Worm (Caenorhabditis elegans): ENCODE data around the gene grd-4.

grd-4 gene

DNA sequence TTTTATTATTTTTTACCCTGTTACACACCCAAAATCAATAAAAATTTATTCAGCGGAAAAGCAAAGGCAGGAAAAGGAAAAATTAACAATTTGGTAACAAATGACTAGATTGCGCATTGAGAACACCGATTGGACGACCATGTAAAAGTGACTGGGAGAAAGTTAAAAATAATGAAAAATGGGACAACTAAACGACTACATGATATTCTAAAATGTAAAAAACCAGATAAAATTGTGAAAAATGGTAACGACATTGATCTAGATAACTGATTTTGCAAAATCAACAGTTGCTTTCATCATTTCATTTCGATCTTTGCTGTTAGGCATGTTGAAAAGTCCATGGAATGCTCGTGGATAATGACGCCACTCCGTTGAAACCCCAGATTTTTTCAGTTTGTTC is 41.2 kb upstream of the grd-4 start:
- TF ChIP-seq mel-28 (tag; optimal IDR thresholded peaks at IDR 0.05; ENCODE audit: borderline replicate concordance) (no peak), gei-17 (GFP tag; optimal IDR thresholded peaks at IDR 0.05) (no peak), ztf-28 (GFP tag; IDR thresholded peaks at IDR 0.05) (no peak), egl-44 (GFP tag; IDR thresholded peaks at IDR 0.05) (no peak), cebp-1 (GFP tag; IDR thresholded peaks at IDR 0.05) (no peak), cebp-1 (tag; optimal IDR thresholded peaks at IDR 0.05) (no peak), F57C9.4 (tag; optimal IDR thresholded peaks at IDR 0.05) (no peak), dpl-1 (GFP tag; optimal IDR thresholded peaks at IDR 0.05) (no peak), akir-1 (GFP tag; optimal IDR thresholded peaks at IDR 0.05) (no peak), F33H1.4 (GFP tag; IDR thresholded peaks at IDR 0.05) (no peak), sptf-2 (GFP tag; optimal IDR thresholded peaks at IDR 0.05) (no peak), Y56A3A.18 (GFP tag; IDR thresholded peaks at IDR 0.05) (no peak), madf-6 (GFP tag; IDR thresholded peaks at IDR 0.05) (no peak), B0261.1 (tag; optimal IDR thresholded peaks at IDR 0.05) (no peak), B0035.1 (tag; optimal IDR thresholded peaks at IDR 0.05) (no peak), sdz-38 (tag; optimal IDR thresholded peaks at IDR 0.05) (no peak), tbx-9 (tag; optimal IDR thresholded peaks at IDR 0.05; ENCODE audit: borderline replicate concordance) (no peak), ama-1 (optimal IDR thresholded peaks at IDR 0.05) (no peak), ama-1 (GFP tag; optimal IDR thresholded peaks at IDR 0.05) (no peak), F39B2.1 (GFP tag; IDR thresholded peaks at IDR 0.05) (no peak)

DNA sequence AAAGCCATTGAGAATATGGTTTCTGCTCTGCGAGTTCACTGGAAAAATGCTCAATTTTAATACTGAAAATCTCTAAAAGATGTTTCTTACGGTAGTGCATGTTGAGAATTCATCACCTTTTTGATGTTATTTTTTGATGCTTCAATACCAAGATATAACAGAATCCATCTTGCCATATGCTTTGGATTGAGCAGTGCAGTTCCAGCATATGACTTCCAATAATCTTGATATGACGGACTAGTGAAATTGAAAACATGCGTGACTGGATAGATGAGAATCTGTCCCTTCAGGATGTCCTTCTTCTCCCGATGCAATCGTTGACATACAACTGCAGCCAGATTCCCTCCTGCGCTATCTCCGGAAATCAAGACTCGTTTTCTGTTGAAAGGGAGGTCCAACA is 40.1 kb upstream of the grd-4 start:
- TF ChIP-seq lir-1 (GFP tag; conservative IDR thresholded peaks at IDR 0.05) (no peak), ekl-4 (GFP tag; IDR thresholded peaks at IDR 0.05) (no peak), ztf-6 (GFP tag; IDR thresholded peaks at IDR 0.05) (no peak), lin-26 (GFP tag; IDR thresholded peaks at IDR 0.05) (no peak), repo-1 (tag; optimal IDR thresholded peaks at IDR 0.05) (no peak), snpc-1.3 (tag; optimal IDR thresholded peaks at IDR 0.05; ENCODE audit: insufficient read depth) (no peak), egrh-3 (GFP tag; IDR thresholded peaks at IDR 0.05) (no peak), ztf-3 (GFP tag; optimal IDR thresholded peaks at IDR 0.05) (no peak), ama-1 (optimal IDR thresholded peaks at IDR 0.05) (no peak), ama-1 (GFP tag; optimal IDR thresholded peaks at IDR 0.05) (no peak), tbp1 (GFP tag; optimal IDR thresholded peaks at IDR 0.05) (no peak), akir-1 (GFP tag; optimal IDR thresholded peaks at IDR 0.05) (no peak)

DNA sequence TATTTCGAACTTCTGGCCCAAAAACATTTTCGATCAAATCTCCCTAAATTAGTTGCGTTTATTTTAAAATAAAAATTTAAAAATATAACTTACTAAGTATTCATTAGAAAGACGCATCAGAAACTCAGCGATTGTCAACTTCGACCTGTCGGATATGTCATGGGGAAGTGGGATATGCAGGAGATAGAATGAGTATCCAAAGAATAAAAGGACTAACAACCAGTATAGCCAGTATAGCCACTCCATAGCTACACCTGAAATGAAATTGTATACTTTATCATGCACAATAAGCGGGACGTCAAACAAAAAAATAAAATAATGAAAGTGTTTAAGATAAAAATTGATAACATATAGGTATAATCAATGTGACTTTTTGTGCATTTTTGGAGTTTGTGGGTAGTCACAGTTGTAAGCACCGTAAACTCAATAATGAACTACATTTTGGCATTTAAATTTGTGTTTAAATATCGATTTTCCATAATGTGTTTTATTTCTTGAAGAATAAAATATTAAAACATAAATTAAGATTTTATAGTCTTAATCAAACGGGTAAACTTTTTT is 37.9 kb upstream of the grd-4 start, which contains the start of gene F16F9.4:
Gene F16F9.4 (minus strand): TSS at position 276 of the 561 bp plus-strand sequence.
- TF ChIP-seq nhr-80 (tag; optimal IDR thresholded peaks at IDR 0.05) (peak; percentile 44), hlh-26 (GFP tag; conservative IDR thresholded peaks at IDR 0.05) (no peak)

DNA sequence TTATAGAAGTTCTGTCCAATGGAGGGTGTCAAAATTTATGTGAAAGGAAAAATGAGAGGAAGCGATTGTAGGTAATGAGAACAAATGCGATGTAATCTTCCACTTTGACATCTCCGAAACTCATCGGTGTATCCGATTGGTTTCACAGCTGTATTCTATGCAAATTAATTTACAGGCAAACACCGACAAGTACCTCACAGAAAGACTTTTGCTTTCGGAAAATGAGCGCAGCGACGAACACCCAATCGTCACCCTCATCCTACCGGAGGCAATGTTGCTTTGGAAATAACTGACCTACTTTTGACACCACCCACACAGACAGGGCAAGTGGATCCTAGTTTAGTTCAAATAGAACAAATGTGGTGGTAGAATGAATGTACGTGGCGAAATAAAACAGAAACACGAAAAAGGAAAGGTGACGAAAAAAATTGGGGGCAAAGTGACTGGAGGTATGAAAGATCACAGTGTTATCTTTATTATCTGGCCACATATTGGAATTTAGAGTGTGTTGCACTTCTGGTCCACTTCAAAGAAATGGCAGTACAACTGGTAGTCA is 37.1 kb upstream of the grd-4 start:
- TF ChIP-seq unc-130 (GFP tag; optimal IDR thresholded peaks at IDR 0.05) (no peak), ets-4 (GFP tag; optimal IDR thresholded peaks at IDR 0.05) (no peak), sea-2 (GFP tag; IDR thresholded peaks at IDR 0.05) (no peak)

All from whole organism, young adult.